Worm (Caenorhabditis elegans) whole organism, L2 larva: ENCODE results near the gene Y69A2AR.32.

ENCODE experiments used
- ama-1 ChIP-seq: fragments of 150-350 bp; optimal IDR thresholded peaks from 2 replicates; lab custom pipeline; 2018; ENCODE audit warnings: inconsistent platforms
- lin-13 ChIP-seq: fragments of 150-350 bp; optimal IDR thresholded peaks from 2 replicates; lab custom pipeline; 2014; ENCODE audit warnings: missing biosample characterization, missing genetic modification reagents, missing genetic modification characterization
- unc-62 ChIP-seq: fragments of 150-350 bp; optimal IDR thresholded peaks from 2 replicates; lab custom pipeline; 2014; ENCODE audit warnings: missing biosample characterization, missing genetic modification reagents, missing genetic modification characterization

- TF ChIP-seq unc-62 (GFP tag; lab: Kevin White, UChicago) (no peak), lin-13 (peak; percentile 19), ama-1 (lab: Kevin White, UChicago) (no peak)
These were observed 6.6 kb upstream of the Y69A2AR.32 start for ce11 chrIV:2603556-2604021.
